Fruit fly (Drosophila melanogaster) whole organism, pupa: Measurements from ENCODE around the gene CG34274.

ENCODE experiments used
- CG10348 ChIP-seq: fragments of 200-800 bp; sonication (Bioruptor generic); IDR thresholded peaks from 2 replicates; pipeline ENCODE4 v1.3.6; 2022; ENCODE audit warnings: missing biosample characterization, missing genetic modification characterization
- CG14655 ChIP-seq: fragments of 200-800 bp; sonication (Bioruptor generic); optimal IDR thresholded peaks from 3 replicates; lab custom pipeline; 2017; ENCODE audit warnings: mild to moderate bottlenecking, missing biosample characterization, missing genetic modification reagents, missing genetic modification characterization
- CG15710 ChIP-seq: fragments of 200-800 bp; sonication (Bioruptor generic); optimal IDR thresholded peaks from 2 replicates; lab custom pipeline; 2018; ENCODE audit warnings: missing biosample characterization, mild to moderate bottlenecking, missing genetic modification characterization, moderate library complexity
- CG34367 ChIP-seq: fragments of 200-800 bp; sonication (Bioruptor generic); optimal IDR thresholded peaks from 2 replicates; lab custom pipeline; 2018; ENCODE audit warnings: missing biosample characterization, mild to moderate bottlenecking, missing genetic modification characterization
- CG4496 ChIP-seq: fragments of 200-800 bp; sonication (Bioruptor generic); IDR thresholded peaks from 3 replicates; pipeline ENCODE4 v1.3.6; 2022; ENCODE audit warnings: missing biosample characterization, missing genetic modification characterization
- CG8301 ChIP-seq: fragments of 200-800 bp; sonication (Bioruptor generic); optimal IDR thresholded peaks from 2 replicates; lab custom pipeline; 2018; ENCODE audit warnings: missing biosample characterization, mild to moderate bottlenecking, missing genetic modification characterization
- CG9948 ChIP-seq: fragments of 200-800 bp; sonication (Bioruptor generic); optimal IDR thresholded peaks from 2 replicates; lab custom pipeline; 2018; ENCODE audit warnings: missing biosample characterization, mild to moderate bottlenecking, missing genetic modification characterization, moderate library complexity
- EcR ChIP-seq: fragments of 200-800 bp; sonication (Bioruptor generic); optimal IDR thresholded peaks from 3 replicates; lab custom pipeline; 2019; ENCODE audit warnings: missing biosample characterization, missing genetic modification characterization, mild to moderate bottlenecking, moderate library complexity, missing genetic modification reagents
- Ets98B ChIP-seq: fragments of 200-800 bp; sonication (Bioruptor generic); IDR thresholded peaks from 2 replicates; pipeline ENCODE4 v1.3.6; 2022; ENCODE audit warnings: missing biosample characterization, missing genetic modification characterization
- Pif1A ChIP-seq: fragments of 200-800 bp; sonication (Bioruptor generic); optimal IDR thresholded peaks from 3 replicates; lab custom pipeline; 2016; ENCODE audit warnings: missing biosample characterization, missing genetic modification characterization
- Pif1B ChIP-seq: fragments of 200-800 bp; sonication (Bioruptor generic); optimal IDR thresholded peaks from 3 replicates; lab custom pipeline; 2016; ENCODE audit warnings: missing biosample characterization, missing genetic modification characterization
- Snoo ChIP-seq: fragments of 200-800 bp; sonication (Bioruptor generic); optimal IDR thresholded peaks from 3 replicates; lab custom pipeline; 2017; ENCODE audit warnings: missing biosample characterization, mild to moderate bottlenecking, missing genetic modification characterization, inconsistent platforms
- rn ChIP-seq: fragments of 200-800 bp; sonication (Bioruptor generic); IDR thresholded peaks from 2 replicates; pipeline ENCODE4 v1.3.6; 2022; ENCODE audit warnings: missing biosample characterization, missing genetic modification characterization

DNA sequence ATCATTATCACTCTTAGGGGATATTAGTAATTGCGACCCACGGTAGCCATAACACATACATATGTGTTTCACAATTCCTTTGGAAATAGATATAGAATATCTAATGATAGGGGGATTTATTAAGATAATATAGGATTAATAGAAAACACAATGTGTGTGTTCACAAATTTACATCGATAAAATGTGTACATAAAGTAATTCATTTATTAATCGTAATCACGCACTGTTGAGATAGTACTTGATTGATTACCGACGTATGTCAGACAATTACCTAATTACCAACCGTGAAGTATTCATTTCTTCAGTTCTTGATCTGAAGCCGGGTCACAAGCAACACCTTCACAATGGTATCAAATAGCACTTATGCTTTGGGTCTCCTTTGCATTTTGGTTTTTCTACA lies 38.8 kb upstream of the CG34274 start, which contains the start of gene CG31446:
- TF ChIP-seq CG10348 = no peak
- no peak for TF ChIP-seq EcR (GFP tag; lab: Kevin White, UChicago)
- no peak for TF ChIP-seq CG8301 (tag; lab: Kevin White, UChicago)
- TF ChIP-seq Ets98B = no peak
- no peak for TF ChIP-seq CG4496 (GFP tag; lab: Robert Waterston, UW)
- TF ChIP-seq CG14655 (GFP tag; lab: Kevin White, UChicago) = no peak
- no peak for TF ChIP-seq rn
- no peak for TF ChIP-seq Pif1B (GFP tag; lab: Kevin White, UChicago)
- TF ChIP-seq CG34367 (tag; lab: Kevin White, UChicago) = no peak
- TF ChIP-seq Pif1A (GFP tag; lab: Kevin White, UChicago) = no peak
- TF ChIP-seq Snoo = no peak
- no peak for TF ChIP-seq CG9948
- no peak for TF ChIP-seq CG15710 (tag; lab: Kevin White, UChicago)
